Worm (Caenorhabditis elegans) whole organism, early embryonic: ENCODE results near the gene srlf-16.

Experiments
- ama-1 ChIP-seq: fragments of 150-350 bp; optimal IDR thresholded peaks from 2 replicates; lab custom pipeline; 2014
- flt-1 ChIP-seq: fragments of 200-800 bp; sonication (Bioruptor generic); IDR thresholded peaks from 2 replicates; pipeline ENCODE4 v1.3.6; 2022; ENCODE audit warnings: missing genetic modification characterization, missing compliant biosample characterization
- pes-1 ChIP-seq: fragments of 200-800 bp; sonication (Bioruptor generic); IDR thresholded peaks from 2 replicates; pipeline ENCODE4 v1.3.6; 2022; ENCODE audit warnings: missing genetic modification reagents, missing genetic modification characterization, missing compliant biosample characterization

DNA sequence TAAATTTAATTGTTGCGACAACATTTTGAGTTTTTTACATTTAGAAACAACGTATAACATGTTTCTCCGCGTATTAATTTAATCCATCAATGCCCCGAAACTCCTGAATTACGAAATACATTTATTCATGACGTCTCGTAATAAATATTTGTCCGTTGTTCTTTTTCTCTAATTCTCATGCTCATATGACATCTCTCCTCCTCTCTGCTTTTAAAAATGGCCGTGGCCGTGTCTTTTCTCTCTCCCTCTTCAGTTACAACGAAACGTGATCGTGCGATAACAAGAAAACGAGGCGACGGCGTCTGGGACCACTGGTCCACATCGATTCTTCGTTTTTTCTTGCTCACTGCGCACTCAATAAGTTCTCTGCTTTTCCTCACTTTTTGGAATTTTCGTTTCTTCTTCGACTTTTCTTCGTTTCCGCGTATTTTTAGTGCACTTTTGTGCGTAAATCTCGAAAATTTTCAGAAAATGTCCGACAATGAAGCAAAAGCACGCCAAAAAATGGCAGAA, 25.6 kb downstream of the srlf-16 start, which contains the start of gene snap-1:
- no peak for TF ChIP-seq ama-1 (lab: Kevin White, UChicago)
- no peak for TF ChIP-seq pes-1
- TF ChIP-seq flt-1 (GFP tag; lab: Robert Waterston, UW) = no peak
